Worm (Caenorhabditis elegans): ENCODE measurements around the gene F52C9.5.

F52C9.5 gene

DNA sequence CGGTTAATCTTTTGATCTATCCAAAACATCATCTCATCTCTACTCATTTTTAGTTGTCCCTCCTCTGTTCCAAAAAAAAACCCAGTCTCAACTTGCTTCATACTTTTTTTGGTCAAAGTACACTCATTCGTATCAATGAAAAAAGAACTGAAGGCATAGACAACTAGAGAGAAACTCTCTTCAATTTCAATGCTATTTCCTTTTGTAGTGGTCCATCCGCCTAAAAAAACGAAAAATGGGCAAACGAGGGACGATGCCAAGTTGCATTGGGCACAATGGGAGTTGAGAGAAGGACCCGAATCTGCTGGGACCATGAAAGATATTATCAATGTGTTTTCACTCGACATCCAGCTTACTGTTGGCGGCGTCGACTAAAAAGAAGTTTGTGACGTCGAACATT lies 21.8 kb upstream of the F52C9.5 start:
- TF ChIP-seq W03F9.2 (tag; optimal IDR thresholded peaks at IDR 0.05) (no peak), him-1 (tag; optimal IDR thresholded peaks at IDR 0.05) (no peak), dao-5 (tag; optimal IDR thresholded peaks at IDR 0.05) (no peak)

DNA sequence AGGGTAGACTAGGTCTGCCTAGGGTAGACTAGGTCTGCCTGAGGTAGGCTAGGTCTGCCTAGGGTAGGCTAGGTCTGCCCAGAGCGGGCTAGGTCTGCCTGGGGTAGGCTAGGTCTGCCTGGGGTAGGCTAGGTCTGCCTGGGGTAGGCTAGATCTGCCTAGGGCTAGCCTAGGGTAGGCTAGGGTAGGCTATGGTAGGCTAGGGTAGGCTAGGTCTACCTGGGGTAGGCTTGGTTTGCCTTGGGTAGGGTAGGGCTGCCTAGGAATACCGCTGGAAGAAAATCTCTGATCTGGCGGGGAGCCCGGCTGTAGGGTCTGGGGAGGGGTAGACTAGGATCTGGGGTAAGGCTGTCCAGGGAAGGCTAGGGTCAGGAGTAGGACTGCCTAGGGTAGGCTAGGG lies 16.5 kb upstream of the F52C9.5 start:
- no peak for TF ChIP-seq W03F9.2 (tag; optimal IDR thresholded peaks at IDR 0.05)
- no peak for TF ChIP-seq dao-5 (tag; optimal IDR thresholded peaks at IDR 0.05)
- TF ChIP-seq him-1 (tag; optimal IDR thresholded peaks at IDR 0.05): no peak

DNA sequence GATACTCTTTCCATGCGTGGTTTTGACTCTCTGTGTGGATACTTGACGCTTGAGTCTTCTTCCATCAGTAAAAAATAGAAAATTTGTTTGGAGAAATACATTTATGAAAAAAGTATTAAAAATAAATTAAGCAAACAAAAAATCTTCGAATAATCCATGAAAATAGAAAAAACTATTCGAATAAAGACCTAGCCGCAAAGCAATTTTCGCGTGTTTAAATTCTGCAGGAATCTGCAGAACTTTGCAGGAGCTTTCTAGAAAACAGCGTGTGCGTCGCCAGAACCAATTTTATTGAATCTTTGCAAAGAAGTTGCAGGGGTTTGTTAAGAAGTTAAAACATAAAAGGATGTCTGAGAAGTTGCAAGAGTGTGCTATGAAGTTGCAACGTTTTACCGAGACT lies 15.8 kb upstream of the F52C9.5 start, which contains the start of gene ZC395.11:
Gene ZC395.11, minus strand, starts transcription at position 101 of the 400 bp plus-strand sequence.
- no peak for TF ChIP-seq dao-5 (tag; optimal IDR thresholded peaks at IDR 0.05)
- TF ChIP-seq him-1 (tag; optimal IDR thresholded peaks at IDR 0.05): no peak
- no peak for TF ChIP-seq W03F9.2 (tag; optimal IDR thresholded peaks at IDR 0.05)

DNA sequence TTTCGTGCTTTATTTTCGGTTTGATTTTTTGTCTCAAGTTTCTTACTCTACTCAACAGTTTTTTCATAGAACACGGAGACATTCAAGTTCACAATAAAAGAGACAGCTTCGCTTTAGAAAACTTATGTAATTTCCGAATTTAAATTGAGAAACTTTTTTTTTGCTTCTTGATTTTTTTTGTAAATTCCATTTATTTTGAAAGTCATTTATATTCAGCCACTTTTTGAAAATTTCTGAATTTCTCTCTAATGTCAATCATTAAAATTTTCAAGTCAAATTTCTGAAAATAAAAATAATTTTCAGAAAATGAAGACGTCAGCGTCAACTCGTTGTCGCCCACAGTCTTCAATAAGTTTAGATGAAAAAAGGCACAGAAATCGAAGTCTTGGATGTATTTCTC lies 14.1 kb upstream of the F52C9.5 start, which contains the start of gene T15B12.1:
Gene T15B12.1, plus strand, starts transcription at position 301 of the 400 bp plus-strand sequence.
- TF ChIP-seq W03F9.2 (tag; optimal IDR thresholded peaks at IDR 0.05) (no peak), him-1 (tag; optimal IDR thresholded peaks at IDR 0.05) (no peak), dao-5 (tag; optimal IDR thresholded peaks at IDR 0.05) (no peak)

DNA sequence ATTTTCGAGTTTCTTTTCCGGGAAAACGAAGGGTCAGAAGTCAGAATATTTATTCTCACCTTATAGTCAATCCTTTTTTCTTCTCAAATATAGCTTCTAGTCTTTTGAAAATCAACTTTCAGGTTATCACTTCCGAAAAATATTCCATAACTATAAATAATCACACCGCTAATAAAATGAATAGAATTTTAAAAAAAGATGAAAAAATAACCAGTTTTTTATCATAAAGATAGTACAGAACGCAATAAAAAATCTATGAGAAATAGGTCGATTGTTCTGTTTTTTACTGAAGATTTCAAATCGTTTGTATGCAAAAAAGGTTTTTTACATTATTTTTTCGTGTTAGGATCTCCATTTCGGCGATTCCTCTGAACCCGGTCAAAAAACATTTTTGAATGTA lies 11.8 kb upstream of the F52C9.5 start:
- TF ChIP-seq dao-5 (tag; optimal IDR thresholded peaks at IDR 0.05) (no peak), W03F9.2 (tag; optimal IDR thresholded peaks at IDR 0.05) (no peak), him-1 (tag; optimal IDR thresholded peaks at IDR 0.05) (no peak)

DNA sequence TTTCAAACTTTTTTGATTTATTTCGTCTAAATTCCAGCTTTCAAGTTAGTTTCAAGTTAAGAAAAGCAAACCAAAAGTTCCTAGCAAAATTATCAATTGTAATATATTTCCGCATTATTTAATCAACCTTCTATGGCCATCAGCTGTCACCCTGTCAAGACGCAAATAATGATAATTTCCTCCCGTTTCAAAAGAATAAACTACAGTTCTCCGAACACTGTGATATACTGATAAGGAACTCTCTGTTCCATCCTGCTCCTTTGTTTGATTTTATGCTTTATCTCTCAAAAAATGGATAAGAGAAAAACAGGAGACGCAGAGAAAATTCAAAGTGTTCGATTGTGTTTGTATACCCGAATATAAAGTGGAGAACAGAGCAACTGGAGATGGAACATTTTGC lies 10.7 kb upstream of the F52C9.5 start:
- TF ChIP-seq him-1 (tag; optimal IDR thresholded peaks at IDR 0.05) (no peak), W03F9.2 (tag; optimal IDR thresholded peaks at IDR 0.05) (no peak)

DNA sequence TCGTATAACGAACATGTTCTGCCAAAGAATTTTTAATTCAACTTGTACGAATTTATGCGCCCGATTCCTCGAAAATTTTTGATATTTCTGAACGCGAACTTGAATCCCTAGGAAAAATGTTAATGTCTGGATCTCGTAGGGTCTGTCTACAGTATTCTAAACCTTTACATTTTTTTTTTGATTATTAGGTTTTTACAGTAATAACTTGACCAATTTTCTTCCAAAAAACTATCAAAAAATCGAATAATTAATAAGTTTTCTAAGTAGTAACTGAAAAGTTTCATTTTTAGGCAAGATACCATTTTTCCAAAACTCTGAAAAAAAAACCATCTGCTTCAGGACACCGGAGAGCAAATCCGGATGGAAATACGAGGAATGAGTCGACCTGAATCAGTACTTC lies 7.7 kb upstream of the F52C9.5 start:
- TF ChIP-seq him-1 (tag; optimal IDR thresholded peaks at IDR 0.05) (no peak), dao-5 (tag; optimal IDR thresholded peaks at IDR 0.05) (no peak), W03F9.2 (tag; optimal IDR thresholded peaks at IDR 0.05) (no peak)

DNA sequence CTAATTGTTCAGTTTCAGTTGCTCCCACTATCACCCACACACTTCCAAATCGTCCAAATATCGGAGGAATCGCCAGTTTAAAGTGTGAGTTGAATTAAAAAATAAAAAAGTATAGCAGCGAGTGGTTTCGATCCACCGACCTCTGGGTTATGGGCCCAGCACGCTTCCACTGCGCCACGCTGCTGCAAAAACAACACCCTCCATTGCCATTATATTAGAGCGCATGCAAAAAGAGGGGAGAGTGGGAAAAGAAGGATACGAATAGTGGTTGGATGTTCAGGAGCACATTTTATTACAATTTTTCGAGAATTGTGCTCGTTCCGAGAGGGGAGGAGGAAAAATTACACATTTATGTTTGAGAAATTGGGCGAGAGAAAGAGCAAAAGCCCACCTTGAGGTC lies 7.2 kb upstream of the F52C9.5 start:
- peak; percentile 73 for TF ChIP-seq dao-5 (tag; optimal IDR thresholded peaks at IDR 0.05)
- TF ChIP-seq him-1 (tag; optimal IDR thresholded peaks at IDR 0.05): peak; percentile 67
- no peak for TF ChIP-seq W03F9.2 (tag; optimal IDR thresholded peaks at IDR 0.05)

DNA sequence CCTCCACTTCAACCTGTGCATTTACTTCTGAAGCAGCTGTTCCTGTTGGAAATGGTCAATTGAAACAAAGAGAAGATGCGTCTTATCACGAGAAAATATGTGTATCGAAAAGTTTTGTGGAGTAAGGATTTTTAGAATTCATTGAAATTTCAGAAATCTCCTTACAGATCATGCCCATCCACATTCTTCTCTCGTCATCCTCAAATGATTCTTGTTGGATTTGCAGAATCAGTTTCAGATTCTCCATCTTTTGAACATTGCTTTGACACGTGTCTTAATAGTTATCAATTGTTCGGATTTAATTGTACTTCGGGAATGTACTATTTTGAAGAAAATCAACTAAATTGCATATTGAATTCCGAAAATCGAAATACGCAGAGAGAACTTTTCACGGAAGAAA lies 2.0 kb downstream of the F52C9.5 start:
- TF ChIP-seq him-1 (tag; optimal IDR thresholded peaks at IDR 0.05) (no peak), dao-5 (tag; optimal IDR thresholded peaks at IDR 0.05) (no peak), W03F9.2 (tag; optimal IDR thresholded peaks at IDR 0.05) (no peak)

DNA sequence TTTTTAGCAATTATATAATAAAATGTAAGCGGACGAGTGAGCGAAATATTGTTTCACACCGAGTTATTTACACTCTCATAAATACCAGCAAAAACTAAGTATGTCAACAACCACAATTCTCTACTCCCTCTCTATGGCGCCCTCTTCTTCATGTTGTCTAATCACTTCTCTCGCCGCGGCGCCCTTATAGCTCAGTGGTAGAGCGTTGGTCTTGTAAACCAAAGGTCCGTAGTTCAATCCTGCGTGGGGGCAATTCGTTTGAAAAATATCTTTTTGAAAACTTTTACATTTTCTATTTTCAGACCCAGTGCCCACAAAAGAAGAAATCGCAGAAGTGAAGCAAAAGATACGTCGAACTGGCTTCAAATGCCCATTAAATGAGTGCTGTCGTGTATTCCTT lies 3.7 kb downstream of the F52C9.5 start:
- TF ChIP-seq dao-5 (tag; optimal IDR thresholded peaks at IDR 0.05): peak; percentile 66
- TF ChIP-seq W03F9.2 (tag; optimal IDR thresholded peaks at IDR 0.05): peak; percentile 23
- TF ChIP-seq him-1 (tag; optimal IDR thresholded peaks at IDR 0.05): peak; percentile 53

DNA sequence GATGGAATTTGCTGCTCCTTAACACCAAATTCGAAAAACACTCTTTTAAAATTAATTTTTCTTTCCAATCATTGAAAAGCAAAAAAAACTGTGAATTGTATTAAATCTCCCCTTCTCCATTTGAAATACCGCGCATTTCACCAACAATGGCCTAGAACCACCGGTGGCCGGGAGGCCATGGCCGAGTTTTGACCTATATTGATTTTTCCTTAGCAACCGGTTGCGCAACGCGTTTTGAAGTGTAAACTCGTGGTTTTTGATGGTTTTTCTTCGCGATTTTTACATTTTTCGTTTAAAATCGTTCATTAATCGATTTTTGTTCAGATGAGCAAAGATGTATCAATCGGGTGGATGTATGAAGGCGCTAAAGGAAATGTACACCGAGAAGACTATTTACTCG lies 6.3 kb downstream of the F52C9.5 start, which contains the start of gene mog-3:
Gene mog-3, plus strand, starts transcription at position 319 of the 400 bp plus-strand sequence.
- TF ChIP-seq him-1 (tag; optimal IDR thresholded peaks at IDR 0.05) (no peak), W03F9.2 (tag; optimal IDR thresholded peaks at IDR 0.05) (no peak), dao-5 (tag; optimal IDR thresholded peaks at IDR 0.05) (no peak)

DNA sequence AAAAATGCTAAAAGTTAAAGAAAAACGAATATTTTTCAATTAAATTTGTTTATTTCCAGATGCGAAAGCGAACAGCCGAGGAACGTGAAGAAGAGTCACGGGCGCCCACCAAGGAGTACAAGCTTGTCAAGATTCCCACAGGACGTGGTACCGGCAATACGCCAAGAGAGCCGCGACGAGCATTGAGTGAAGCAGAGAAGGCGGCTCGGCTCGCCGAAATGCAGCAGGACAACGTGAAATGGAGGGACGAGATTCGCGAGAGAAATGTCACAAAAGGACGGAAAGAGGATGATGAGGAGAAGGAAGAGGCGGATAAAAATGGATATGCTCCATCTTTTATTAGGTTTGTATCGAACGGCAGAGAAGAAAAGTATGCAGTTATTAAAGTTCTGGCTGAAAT lies 8.4 kb downstream of the F52C9.5 start:
- no peak for TF ChIP-seq dao-5 (tag; optimal IDR thresholded peaks at IDR 0.05)
- TF ChIP-seq him-1 (tag; optimal IDR thresholded peaks at IDR 0.05): no peak
- no peak for TF ChIP-seq W03F9.2 (tag; optimal IDR thresholded peaks at IDR 0.05)

DNA sequence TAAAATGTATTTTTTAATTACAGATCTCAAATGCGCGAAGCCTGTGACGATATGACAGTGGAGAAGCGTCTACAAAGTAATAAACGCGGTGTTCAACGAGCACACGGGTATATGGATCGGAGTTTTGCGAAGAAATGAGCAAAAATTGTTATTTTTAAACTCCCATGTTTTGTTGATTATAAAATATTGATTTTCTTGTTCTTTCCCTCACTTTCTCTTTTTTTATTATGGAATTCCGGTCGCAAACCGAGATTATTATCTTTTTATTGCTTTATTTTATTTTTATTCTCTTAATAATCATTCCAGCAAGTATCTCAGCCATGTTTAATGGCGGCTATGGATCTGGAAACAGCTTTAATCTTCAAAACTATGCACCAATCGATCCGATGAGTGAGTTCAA lies 8.9 kb downstream of the F52C9.5 start, which contains the start of gene pqe-1:
Gene pqe-1, plus strand, starts transcription at position 301 of the 400 bp plus-strand sequence.
- no peak for TF ChIP-seq him-1 (tag; optimal IDR thresholded peaks at IDR 0.05)
- no peak for TF ChIP-seq W03F9.2 (tag; optimal IDR thresholded peaks at IDR 0.05)
- no peak for TF ChIP-seq dao-5 (tag; optimal IDR thresholded peaks at IDR 0.05)

DNA sequence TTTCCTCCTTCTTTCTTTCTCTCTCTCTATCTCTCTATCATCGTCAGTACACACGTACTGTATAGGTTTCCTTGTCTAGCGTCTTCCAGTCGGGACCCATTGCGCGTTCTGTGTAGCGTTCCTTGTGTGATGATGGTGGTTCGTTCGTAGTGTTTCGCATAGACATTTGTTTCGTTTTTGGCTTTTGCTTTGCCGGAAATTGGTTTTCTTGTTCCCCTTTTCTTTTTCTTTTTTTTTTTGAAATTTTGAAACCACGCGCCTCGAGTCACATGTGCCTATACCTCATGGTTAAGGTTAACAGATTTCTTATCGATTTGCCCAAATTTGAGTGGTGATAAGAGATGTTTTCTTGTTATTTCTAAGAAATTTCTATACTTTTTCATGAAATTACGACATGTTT lies 16.6 kb downstream of the F52C9.5 start:
- TF ChIP-seq dao-5 (tag; optimal IDR thresholded peaks at IDR 0.05): no peak
- TF ChIP-seq him-1 (tag; optimal IDR thresholded peaks at IDR 0.05): no peak
- TF ChIP-seq W03F9.2 (tag; optimal IDR thresholded peaks at IDR 0.05): no peak

DNA sequence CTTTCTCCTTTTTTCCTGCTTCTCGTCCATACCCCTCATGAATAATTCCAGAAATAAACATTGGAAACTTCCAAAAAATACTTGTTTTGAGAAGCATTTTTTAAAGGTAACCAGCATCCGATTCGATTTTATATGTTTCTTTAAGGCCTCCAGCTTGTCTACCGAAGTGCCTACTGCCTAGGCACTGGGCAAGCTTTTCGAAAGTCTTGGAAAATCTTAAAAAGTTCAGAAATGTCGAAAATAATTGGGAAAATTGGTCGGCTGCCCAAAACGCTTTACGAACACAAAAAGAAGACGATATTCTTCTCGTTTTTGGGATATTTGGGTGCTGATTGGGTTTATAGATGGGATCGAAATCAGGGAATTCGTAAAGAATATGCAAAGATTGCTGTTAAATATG lies 19.6 kb downstream of the F52C9.5 start, which contains the start of gene F52C9.3:
Gene F52C9.3, plus strand, starts transcription at position 225 of the 400 bp plus-strand sequence.
- TF ChIP-seq him-1 (tag; optimal IDR thresholded peaks at IDR 0.05) (no peak), dao-5 (tag; optimal IDR thresholded peaks at IDR 0.05) (no peak), W03F9.2 (tag; optimal IDR thresholded peaks at IDR 0.05) (no peak)

Measured in whole organism, L4/young adult.